Worm (Caenorhabditis elegans): ENCODE data around the gene M03F4.6.

ce11 chrX:4976530-4976929 lies 7.4 kb upstream of the M03F4.6 start, which contains the start of gene lfi-1:
- TF ChIP-seq pha-4 (GFP tag; IDR thresholded peaks at IDR 0.05): no peak
- no peak for TF ChIP-seq pha-4 (tag; optimal IDR thresholded peaks at IDR 0.05)
- TF ChIP-seq nhr-237 (tag; optimal IDR thresholded peaks at IDR 0.05): no peak

All from whole organism, L4 larva.